Fruit fly (Drosophila melanogaster): ENCODE results near the gene CG15177.

Gene CG15177

dm6 chr3R:6672303-6673007 is 43.3 kb upstream of the CG15177 start (continued):
- TF ChIP-seq chif (GFP tag; optimal IDR thresholded peaks at IDR 0.05) (peak in 1 of 2 experiments; percentile 4), stc (GFP tag; IDR thresholded peaks at IDR 0.05) (no peak), CG4424 (GFP tag; optimal IDR thresholded peaks at IDR 0.05) (peak; percentile 30), E2f1 (GFP tag; IDR thresholded peaks at IDR 0.05) (no peak), CG5180 (GFP tag; optimal IDR thresholded peaks at IDR 0.05) (peak; percentile 78), vnd (GFP tag; IDR thresholded peaks at IDR 0.05; ENCODE audit: partially characterized antibody) (0 out of 3 replicates have a peak, but pooled peaks have one; percentile 51), CG16815 (GFP tag; optimal IDR thresholded peaks at IDR 0.05) (peak; percentile 4), CG6791 (GFP tag; IDR thresholded peaks at IDR 0.05; ENCODE audit: partially characterized antibody) (peak; percentile 72), CG11456 (GFP tag; IDR thresholded peaks at IDR 0.05) (no peak), CG7745 (tag; optimal IDR thresholded peaks at IDR 0.05) (no peak), sd (tag; optimal IDR thresholded peaks at IDR 0.05) (peak; percentile 89), CG12155 (GFP tag; optimal IDR thresholded peaks at IDR 0.05) (no peak), CG12391 (tag; optimal IDR thresholded peaks at IDR 0.05) (peak; percentile 30), CG13296 (GFP tag; optimal IDR thresholded peaks at IDR 0.05) (no peak), CG4617 (GFP tag; optimal IDR thresholded peaks at IDR 0.05; ENCODE audit: borderline replicate concordance) (no peak), ato (GFP tag; IDR thresholded peaks at IDR 0.05; ENCODE audit: partially characterized antibody) (peak; percentile 21; the same call in 1 of the 2 replicates), CG10267 (tag; optimal IDR thresholded peaks at IDR 0.05) (peak; percentile 10), ac (GFP tag; optimal IDR thresholded peaks at IDR 0.05) (no peak), slbo (GFP tag; IDR thresholded peaks at IDR 0.05) (no peak; the same call in 1 of the 2 replicates), knrl (GFP tag; IDR thresholded peaks at IDR 0.05; ENCODE audit: partially characterized antibody) (peak; percentile 34; the same call in 2 of the 3 replicates), Opbp (GFP tag; IDR thresholded peaks at IDR 0.05; ENCODE audit: partially characterized antibody) (peak; percentile 31; the same call in 1 of the 3 replicates), Max (GFP tag; optimal IDR thresholded peaks at IDR 0.05) (no peak), gem (tag; optimal IDR thresholded peaks at IDR 0.05) (peak; percentile 21), Scr (GFP tag; IDR thresholded peaks at IDR 0.05; ENCODE audit: partially characterized antibody) (peak; percentile 58), gsb-n (tag; optimal IDR thresholded peaks at IDR 0.05) (no peak), prd (optimal IDR thresholded peaks at IDR 0.05) (no peak), prd (GFP tag; IDR thresholded peaks at IDR 0.05) (0 out of 3 replicates have a peak, but pooled peaks have one; percentile 23), D19B (GFP tag; optimal IDR thresholded peaks at IDR 0.05) (peak; percentile 10), CG18262 (tag; optimal IDR thresholded peaks at IDR 0.05) (peak; percentile 63), nerfin-2 (GFP tag; IDR thresholded peaks at IDR 0.05; ENCODE audit: partially characterized antibody) (peak; percentile 45; the same call in 1 of the 2 replicates), Spps (tag; optimal IDR thresholded peaks at IDR 0.05) (no peak), CG17361 (GFP tag; IDR thresholded peaks at IDR 0.05) (peak; percentile 53; the same call in 2 of the 3 replicates), CoRest (tag; optimal IDR thresholded peaks at IDR 0.05) (peak; percentile 15), CG11247 (GFP tag; IDR thresholded peaks at IDR 0.05) (no peak), disco-r (GFP tag; optimal IDR thresholded peaks at IDR 0.05) (no peak), CG15696 (tag; optimal IDR thresholded peaks at IDR 0.05) (peak; percentile 18), BEAF-32 (GFP tag; optimal IDR thresholded peaks at IDR 0.05) (peak; percentile 50), Usf (GFP tag; optimal IDR thresholded peaks at IDR 0.05) (no peak), grn (GFP tag; optimal IDR thresholded peaks at IDR 0.05) (peak; percentile 74), dmrt11E (tag; optimal IDR thresholded peaks at IDR 0.05) (peak; percentile 51), unc-4 (GFP tag; IDR thresholded peaks at IDR 0.05; ENCODE audit: partially characterized antibody) (0 out of 2 replicates have a peak, but pooled peaks have one; percentile 26)
